Fruit fly (Drosophila melanogaster) whole organism, pupa: ENCODE results near the gene Adi1.

Experiments
- CG10348 ChIP-seq: fragments of 200-800 bp; sonication (Bioruptor generic); IDR thresholded peaks from 2 replicates; pipeline ENCODE4 v1.3.6; 2022; ENCODE audit warnings: missing biosample characterization, missing genetic modification characterization
- CG12605 ChIP-seq: fragments of 200-800 bp; sonication (Bioruptor generic); IDR thresholded peaks from 2 replicates; pipeline ENCODE4 v1.3.6; 2022; ENCODE audit warnings: missing biosample characterization, missing genetic modification characterization
- CG13204 ChIP-seq: fragments of 200-800 bp; sonication (Bioruptor generic); optimal IDR thresholded peaks from 2 replicates; lab custom pipeline; 2018; ENCODE audit warnings: missing biosample characterization, mild to moderate bottlenecking, missing genetic modification characterization, moderate library complexity
- CG14655 ChIP-seq: fragments of 200-800 bp; sonication (Bioruptor generic); optimal IDR thresholded peaks from 3 replicates; lab custom pipeline; 2017; ENCODE audit warnings: mild to moderate bottlenecking, missing biosample characterization, missing genetic modification reagents, missing genetic modification characterization
- CG15710 ChIP-seq: fragments of 200-800 bp; sonication (Bioruptor generic); optimal IDR thresholded peaks from 2 replicates; lab custom pipeline; 2018; ENCODE audit warnings: missing biosample characterization, mild to moderate bottlenecking, missing genetic modification characterization, moderate library complexity
- CG17806 ChIP-seq: fragments of 200-800 bp; sonication (Bioruptor generic); optimal IDR thresholded peaks from 2 replicates; lab custom pipeline; 2018; ENCODE audit warnings: missing biosample characterization, mild to moderate bottlenecking, missing genetic modification characterization, moderate library complexity
- CG32121 ChIP-seq: fragments of 200-800 bp; sonication (Bioruptor generic); IDR thresholded peaks from 2 replicates; pipeline ENCODE4 v1.3.6; 2022; ENCODE audit warnings: missing biosample characterization, missing genetic modification characterization
- CG34367 ChIP-seq: fragments of 200-800 bp; sonication (Bioruptor generic); optimal IDR thresholded peaks from 2 replicates; lab custom pipeline; 2018; ENCODE audit warnings: missing biosample characterization, mild to moderate bottlenecking, missing genetic modification characterization
- CG4496 ChIP-seq: fragments of 200-800 bp; sonication (Bioruptor generic); IDR thresholded peaks from 3 replicates; pipeline ENCODE4 v1.3.6; 2022; ENCODE audit warnings: missing biosample characterization, missing genetic modification characterization
- CG8159 ChIP-seq: fragments of 200-800 bp; sonication (Bioruptor generic); optimal IDR thresholded peaks from 3 replicates; lab custom pipeline; 2018; ENCODE audit warnings: missing biosample characterization, mild to moderate bottlenecking, missing genetic modification characterization, moderate library complexity
- CG8301 ChIP-seq: fragments of 200-800 bp; sonication (Bioruptor generic); optimal IDR thresholded peaks from 2 replicates; lab custom pipeline; 2018; ENCODE audit warnings: missing biosample characterization, mild to moderate bottlenecking, missing genetic modification characterization
- CG9948 ChIP-seq: fragments of 200-800 bp; sonication (Bioruptor generic); optimal IDR thresholded peaks from 2 replicates; lab custom pipeline; 2018; ENCODE audit warnings: missing biosample characterization, mild to moderate bottlenecking, missing genetic modification characterization, moderate library complexity
- D1 ChIP-seq: fragments of 200-800 bp; sonication (Bioruptor generic); optimal IDR thresholded peaks from 2 replicates; lab custom pipeline; 2018; ENCODE audit warnings: missing biosample characterization, mild to moderate bottlenecking, missing genetic modification characterization, moderate library complexity
- EcR ChIP-seq: fragments of 200-800 bp; sonication (Bioruptor generic); optimal IDR thresholded peaks from 3 replicates; lab custom pipeline; 2019; ENCODE audit warnings: missing biosample characterization, missing genetic modification characterization, mild to moderate bottlenecking, moderate library complexity, missing genetic modification reagents
- Ets98B ChIP-seq: fragments of 200-800 bp; sonication (Bioruptor generic); IDR thresholded peaks from 2 replicates; pipeline ENCODE4 v1.3.6; 2022; ENCODE audit warnings: missing biosample characterization, missing genetic modification characterization
- Pif1A ChIP-seq: fragments of 200-800 bp; sonication (Bioruptor generic); optimal IDR thresholded peaks from 3 replicates; lab custom pipeline; 2016; ENCODE audit warnings: missing biosample characterization, missing genetic modification characterization
- Pif1B ChIP-seq: fragments of 200-800 bp; sonication (Bioruptor generic); optimal IDR thresholded peaks from 3 replicates; lab custom pipeline; 2016; ENCODE audit warnings: missing biosample characterization, missing genetic modification characterization
- Snoo ChIP-seq: fragments of 200-800 bp; sonication (Bioruptor generic); optimal IDR thresholded peaks from 3 replicates; lab custom pipeline; 2017; ENCODE audit warnings: missing biosample characterization, mild to moderate bottlenecking, missing genetic modification characterization, inconsistent platforms
- fd96Ca ChIP-seq: fragments of 200-800 bp; sonication (Bioruptor generic); IDR thresholded peaks from 3 replicates; pipeline ENCODE4 v1.3.6; 2022; ENCODE audit warnings: missing biosample characterization, missing genetic modification characterization
- gl ChIP-seq: fragments of 200-800 bp; sonication (Bioruptor generic); optimal IDR thresholded peaks from 2 replicates; lab custom pipeline; 2018; ENCODE audit warnings: missing biosample characterization, mild to moderate bottlenecking, missing genetic modification characterization
- rn ChIP-seq: fragments of 200-800 bp; sonication (Bioruptor generic); IDR thresholded peaks from 2 replicates; pipeline ENCODE4 v1.3.6; 2022; ENCODE audit warnings: missing biosample characterization, missing genetic modification characterization

Adi1 gene

DNA sequence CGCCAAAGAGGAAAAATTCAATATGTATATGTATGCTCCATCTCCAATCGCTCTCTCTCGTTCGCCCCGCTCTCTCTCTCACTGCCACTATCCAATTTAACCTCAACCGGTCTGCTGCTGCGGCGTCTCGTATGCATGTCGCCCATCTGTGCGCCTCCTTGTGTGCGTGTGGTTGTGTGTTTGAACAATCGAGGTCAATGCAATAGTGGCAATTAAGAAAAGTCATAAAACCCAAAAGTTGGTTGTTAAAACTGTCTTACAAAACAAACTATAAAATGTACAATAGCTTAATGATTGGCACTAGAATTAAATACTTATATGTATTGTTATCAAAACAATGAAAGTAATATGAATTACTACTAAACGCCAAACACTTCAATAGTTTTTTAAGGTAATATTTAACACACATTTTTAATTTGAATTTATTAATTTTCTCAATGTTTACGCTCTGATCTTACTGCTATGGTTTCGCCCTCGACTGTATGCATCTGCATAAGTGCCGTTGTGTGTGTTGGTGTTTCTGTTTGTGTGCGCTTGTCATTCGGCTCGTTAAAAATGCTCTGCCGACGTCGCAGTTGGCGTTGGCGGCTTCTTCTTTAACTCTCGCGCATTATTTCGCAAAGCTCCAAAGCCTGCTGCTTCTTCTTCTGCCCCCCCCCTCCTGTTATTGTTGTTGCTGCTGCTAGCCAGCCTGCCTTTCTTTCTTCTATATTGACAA lies 2.4 kb downstream of the Adi1 start:
- peak; percentile 94 for TF ChIP-seq CG32121
- TF ChIP-seq CG34367 (tag; lab: Kevin White, UChicago) = peak; percentile 98
- peak; percentile 83; the same call in 1 of the 2 replicates for TF ChIP-seq CG10348 (GFP tag; lab: Robert Waterston, UW)
- TF ChIP-seq CG4496 (GFP tag; lab: Robert Waterston, UW) = peak; percentile 94
- peak; percentile 94 for TF ChIP-seq CG12605
- TF ChIP-seq D1 (tag; lab: Kevin White, UChicago) = peak; percentile 98
- peak; percentile 97 for TF ChIP-seq Pif1B (GFP tag; lab: Kevin White, UChicago)
- TF ChIP-seq CG8159 (tag; lab: Kevin White, UChicago) = peak; percentile 99
- peak; percentile 93 for TF ChIP-seq rn (GFP tag; lab: Robert Waterston, UW)
- TF ChIP-seq fd96Ca (GFP tag; lab: Robert Waterston, UW) = peak; percentile 79
- TF ChIP-seq Pif1A (GFP tag; lab: Kevin White, UChicago) = peak; percentile 97
- TF ChIP-seq Ets98B (GFP tag; lab: Robert Waterston, UW) = peak; percentile 91
- peak; percentile 97 for TF ChIP-seq gl
- peak; percentile 98 for TF ChIP-seq Snoo (tag; lab: Kevin White, UChicago)
- TF ChIP-seq CG17806 (tag; lab: Kevin White, UChicago) = peak; percentile 99
- TF ChIP-seq CG9948 (tag; lab: Kevin White, UChicago) = peak; percentile 99
- TF ChIP-seq CG13204 (GFP tag; lab: Kevin White, UChicago) = peak; percentile 96
- peak; percentile 99 for TF ChIP-seq CG8301 (tag; lab: Kevin White, UChicago)
- peak; percentile 68 for TF ChIP-seq EcR (GFP tag; lab: Kevin White, UChicago)
- TF ChIP-seq CG14655 (GFP tag; lab: Kevin White, UChicago) = peak; percentile 99
- peak; percentile 99 for TF ChIP-seq CG15710 (tag; lab: Kevin White, UChicago)

DNA sequence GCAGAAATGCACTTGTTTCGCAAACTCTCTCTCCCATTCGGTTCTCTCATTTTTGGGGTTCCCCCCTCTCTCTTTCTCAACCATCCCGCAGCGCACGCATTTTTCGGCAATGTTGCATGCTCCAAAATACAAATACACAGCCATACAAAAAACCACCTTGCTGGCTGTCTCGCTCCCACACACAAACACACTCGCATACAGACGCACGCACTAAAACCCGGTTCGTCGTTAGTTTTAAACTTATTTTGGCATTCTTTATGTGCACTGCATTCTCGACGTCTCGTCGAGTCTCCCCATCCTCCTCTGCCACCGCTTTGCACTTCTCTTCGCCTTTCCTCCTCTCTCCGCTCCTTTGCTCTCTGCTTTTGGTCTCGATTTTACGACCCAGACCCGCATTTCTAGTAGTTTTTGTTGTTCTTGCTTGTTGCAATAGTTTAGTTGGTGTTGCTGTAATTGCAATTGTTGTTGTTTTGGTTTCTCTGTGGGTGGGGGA lies 3.4 kb downstream of the Adi1 start:
- 0 out of 2 replicates have a peak, but pooled peaks have one; percentile 7 for TF ChIP-seq CG10348 (GFP tag; lab: Robert Waterston, UW)
- no peak for TF ChIP-seq Snoo (tag; lab: Kevin White, UChicago)
- no peak for TF ChIP-seq CG8301 (tag; lab: Kevin White, UChicago)
- TF ChIP-seq CG32121 = 0 out of 2 replicates have a peak, but pooled peaks have one; percentile 50
- TF ChIP-seq CG13204 (GFP tag; lab: Kevin White, UChicago) = peak; percentile 61
- TF ChIP-seq CG12605 = no peak
- no peak for TF ChIP-seq CG17806 (tag; lab: Kevin White, UChicago)
- TF ChIP-seq rn (GFP tag; lab: Robert Waterston, UW) = no peak
- no peak for TF ChIP-seq CG4496 (GFP tag; lab: Robert Waterston, UW)
- no peak for TF ChIP-seq Pif1B (GFP tag; lab: Kevin White, UChicago)
- no peak for TF ChIP-seq gl
- TF ChIP-seq CG8159 (tag; lab: Kevin White, UChicago) = no peak
- TF ChIP-seq CG34367 (tag; lab: Kevin White, UChicago) = no peak
- TF ChIP-seq Ets98B (GFP tag; lab: Robert Waterston, UW) = no peak
- no peak for TF ChIP-seq D1 (tag; lab: Kevin White, UChicago)
- TF ChIP-seq CG14655 (GFP tag; lab: Kevin White, UChicago) = no peak
- TF ChIP-seq fd96Ca (GFP tag; lab: Robert Waterston, UW) = peak; percentile 41; the same call in 2 of the 3 replicates
- peak; percentile 2 for TF ChIP-seq EcR (GFP tag; lab: Kevin White, UChicago)
- no peak for TF ChIP-seq CG15710 (tag; lab: Kevin White, UChicago)
- TF ChIP-seq CG9948 (tag; lab: Kevin White, UChicago) = no peak
- TF ChIP-seq Pif1A (GFP tag; lab: Kevin White, UChicago) = no peak

DNA sequence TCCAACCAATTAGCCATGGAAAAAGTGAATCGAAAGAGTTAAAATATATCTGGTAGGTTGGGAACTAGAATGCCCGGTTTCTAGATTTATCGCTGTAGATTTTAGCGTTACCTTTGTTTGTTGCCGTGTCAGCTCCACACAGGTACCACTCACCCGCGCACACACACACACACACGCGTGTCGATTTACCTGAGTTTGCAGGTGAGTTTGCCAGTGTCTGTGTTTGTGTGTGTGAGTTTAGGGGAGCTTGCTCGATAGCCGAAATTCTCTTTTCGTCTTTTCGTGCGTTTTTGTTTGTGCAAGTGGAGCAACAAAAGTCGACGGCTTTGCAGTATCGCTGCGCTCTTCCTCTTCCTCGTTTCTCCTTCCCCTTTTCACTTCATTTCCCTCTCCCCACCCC lies 4.2 kb downstream of the Adi1 start:
- TF ChIP-seq CG34367 (tag; lab: Kevin White, UChicago) = no peak
- TF ChIP-seq CG13204 (GFP tag; lab: Kevin White, UChicago) = no peak
- no peak for TF ChIP-seq Snoo (tag; lab: Kevin White, UChicago)
- TF ChIP-seq CG12605 = no peak

DNA sequence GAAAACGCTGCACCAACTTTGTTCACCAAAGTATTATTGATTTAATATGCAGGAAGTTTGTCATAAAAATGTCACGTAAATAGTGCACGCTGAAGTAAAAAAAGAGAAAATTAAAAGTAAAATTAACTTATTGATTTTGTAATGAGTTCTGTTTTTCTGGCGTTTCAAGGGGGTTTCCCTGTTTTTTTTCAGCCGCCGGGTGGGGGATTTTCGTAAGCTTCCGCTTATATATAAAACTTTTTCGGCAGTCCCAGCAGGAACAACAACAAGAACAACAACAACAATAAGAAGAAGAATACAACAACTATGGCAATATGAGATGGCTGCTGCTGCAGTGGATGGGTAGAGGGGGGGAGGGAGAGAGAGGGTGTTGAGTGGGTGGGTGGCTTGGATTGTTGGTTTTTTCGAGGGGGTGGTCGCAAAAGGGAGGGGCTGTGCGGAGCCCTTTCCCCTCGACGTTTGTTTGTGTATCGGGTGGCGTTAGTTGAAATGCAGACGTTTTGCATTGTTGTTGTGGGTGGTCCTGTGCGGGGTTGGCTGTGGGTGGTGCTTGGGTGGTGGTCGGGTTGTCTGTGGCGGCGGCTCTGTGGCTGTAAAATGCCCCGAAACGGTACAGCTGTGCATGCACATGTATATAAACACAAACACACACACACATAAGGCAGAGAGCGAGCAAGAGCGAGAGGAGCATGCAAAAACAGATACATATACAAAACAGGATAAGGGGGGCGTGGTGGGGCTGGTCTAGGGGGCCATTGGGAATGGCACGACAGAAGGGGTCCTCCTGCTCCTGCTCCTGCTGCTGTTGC lies 6.6 kb downstream of the Adi1 start:
- TF ChIP-seq Snoo (tag; lab: Kevin White, UChicago) = no peak
- TF ChIP-seq CG4496 (GFP tag; lab: Robert Waterston, UW) = no peak
- TF ChIP-seq CG32121 = no peak
- no peak for TF ChIP-seq CG34367 (tag; lab: Kevin White, UChicago)
- TF ChIP-seq CG8159 (tag; lab: Kevin White, UChicago) = no peak
- TF ChIP-seq rn (GFP tag; lab: Robert Waterston, UW) = no peak
- TF ChIP-seq CG9948 (tag; lab: Kevin White, UChicago) = no peak
- no peak for TF ChIP-seq fd96Ca (GFP tag; lab: Robert Waterston, UW)
- no peak for TF ChIP-seq EcR (GFP tag; lab: Kevin White, UChicago)
- no peak for TF ChIP-seq CG8301 (tag; lab: Kevin White, UChicago)
- no peak for TF ChIP-seq CG13204 (GFP tag; lab: Kevin White, UChicago)
- TF ChIP-seq CG15710 (tag; lab: Kevin White, UChicago) = no peak
- no peak for TF ChIP-seq Pif1A (GFP tag; lab: Kevin White, UChicago)
- TF ChIP-seq Ets98B (GFP tag; lab: Robert Waterston, UW) = no peak
- no peak for TF ChIP-seq CG14655 (GFP tag; lab: Kevin White, UChicago)
- TF ChIP-seq Pif1B (GFP tag; lab: Kevin White, UChicago) = no peak
